Fruit fly (Drosophila melanogaster): ENCODE measurements around the gene Cox11.

Gene Cox11

dm6 chr2L:5505130-5505529 is 21.6 kb upstream of the Cox11 start (continued):
- TF ChIP-seq CG16779 (tag; optimal IDR thresholded peaks at IDR 0.05) (no peak), esn (GFP tag; optimal IDR thresholded peaks at IDR 0.05) (peak; percentile 58), cyc (GFP tag; optimal IDR thresholded peaks at IDR 0.05) (no peak), CG3919 (GFP tag; optimal IDR thresholded peaks at IDR 0.05) (no peak), CG15336 (GFP tag; IDR thresholded peaks at IDR 0.05) (no peak), CG6808 (GFP tag; optimal IDR thresholded peaks at IDR 0.05) (no peak)

dm6 chr2L:5507082-5507481 is 19.7 kb upstream of the Cox11 start:
- TF ChIP-seq dsx (GFP tag; optimal IDR thresholded peaks at IDR 0.05; ENCODE audit: poor library complexity, severe bottlenecking), result peak; percentile 9
- no peak for TF ChIP-seq acj6 (GFP tag; optimal IDR thresholded peaks at IDR 0.05)
- TF ChIP-seq spab (GFP tag; optimal IDR thresholded peaks at IDR 0.05), result peak; percentile 16
- TF ChIP-seq Eip78C (GFP tag), result peak; percentile 38
- no peak for TF ChIP-seq CG8632 (GFP tag; optimal IDR thresholded peaks at IDR 0.05)
- no peak for TF ChIP-seq CG3919 (GFP tag; optimal IDR thresholded peaks at IDR 0.05)
- TF ChIP-seq ss (GFP tag; optimal IDR thresholded peaks at IDR 0.05), result peak in 1 of 2 experiments; percentile 9
- no peak for TF ChIP-seq CG10669 (GFP tag; optimal IDR thresholded peaks at IDR 0.05)
- peak; percentile 3 for TF ChIP-seq Met (GFP tag; optimal IDR thresholded peaks at IDR 0.05)
- TF ChIP-seq svp (GFP tag), result peak; percentile 35
- peak; percentile 50 for TF ChIP-seq CG3032 (tag; optimal IDR thresholded peaks at IDR 0.05)
- peak; percentile 35 for TF ChIP-seq Ets96B (tag; optimal IDR thresholded peaks at IDR 0.05)
- TF ChIP-seq CG9139 (GFP tag; optimal IDR thresholded peaks at IDR 0.05), result no peak

dm6 chr2L:5507823-5508438 is 18.8 kb upstream of the Cox11 start:
- TF ChIP-seq CG11902 (GFP tag; optimal IDR thresholded peaks at IDR 0.05) (no peak), CG16779 (tag; optimal IDR thresholded peaks at IDR 0.05) (no peak), net (GFP tag; optimal IDR thresholded peaks at IDR 0.05) (no peak), Gug (GFP tag; IDR thresholded peaks at IDR 0.05) (no peak), CG3919 (GFP tag; optimal IDR thresholded peaks at IDR 0.05) (no peak), CG6163 (GFP tag; IDR thresholded peaks at IDR 0.05) (peak; percentile 47; the same call in 1 of the 3 replicates), CG10669 (GFP tag; optimal IDR thresholded peaks at IDR 0.05) (peak; percentile 28), Eip93F (GFP tag; optimal IDR thresholded peaks at IDR 0.05) (no peak), dsx (GFP tag; optimal IDR thresholded peaks at IDR 0.05; ENCODE audit: poor library complexity, severe bottlenecking) (peak; percentile 4), Lpt (GFP tag; optimal IDR thresholded peaks at IDR 0.05) (no peak), Eip75B (GFP tag; optimal IDR thresholded peaks at IDR 0.05) (peak; percentile 66), CG8319 (GFP tag; optimal IDR thresholded peaks at IDR 0.05) (no peak), CG15336 (GFP tag; IDR thresholded peaks at IDR 0.05) (no peak), CG7368 (GFP tag; optimal IDR thresholded peaks at IDR 0.05) (peak; percentile 7), CG11762 (GFP tag; optimal IDR thresholded peaks at IDR 0.05; ENCODE audit: insufficient read depth) (no peak), CG8632 (GFP tag; optimal IDR thresholded peaks at IDR 0.05) (no peak), CG32006 (GFP tag; optimal IDR thresholded peaks at IDR 0.05) (no peak), CG3032 (tag; optimal IDR thresholded peaks at IDR 0.05) (no peak), pdm3 (GFP tag; optimal IDR thresholded peaks at IDR 0.05) (no peak), lz (GFP tag; optimal IDR thresholded peaks at IDR 0.05) (peak; percentile 27), CG6808 (GFP tag; optimal IDR thresholded peaks at IDR 0.05) (peak; percentile 25), dac (GFP tag; optimal IDR thresholded peaks at IDR 0.05) (no peak), Hr4 (GFP tag; optimal IDR thresholded peaks at IDR 0.05) (no peak), fd85E (GFP tag; optimal IDR thresholded peaks at IDR 0.05) (no peak), Met (GFP tag; optimal IDR thresholded peaks at IDR 0.05) (no peak), Hr38 (GFP tag; optimal IDR thresholded peaks at IDR 0.05) (no peak), esn (GFP tag; optimal IDR thresholded peaks at IDR 0.05) (peak; percentile 20), vri (GFP tag; optimal IDR thresholded peaks at IDR 0.05) (no peak), CG1621 (tag; optimal IDR thresholded peaks at IDR 0.05) (no peak), Ets96B (tag; optimal IDR thresholded peaks at IDR 0.05) (peak; percentile 39), svp (GFP tag) (peak; percentile 78), Blimp-1 (GFP tag; optimal IDR thresholded peaks at IDR 0.05) (no peak), Ets21C (GFP tag; optimal IDR thresholded peaks at IDR 0.05) (no peak), cyc (GFP tag; optimal IDR thresholded peaks at IDR 0.05) (peak; percentile 11), Smox (GFP tag; optimal IDR thresholded peaks at IDR 0.05) (peak; percentile 12), Hr39 (GFP tag; optimal IDR thresholded peaks at IDR 0.05) (peak; percentile 10), OdsH (GFP tag; optimal IDR thresholded peaks at IDR 0.05) (no peak), CG9139 (GFP tag; optimal IDR thresholded peaks at IDR 0.05) (no peak), CG8119 (GFP tag; IDR thresholded peaks at IDR 0.05) (no peak), Sox102F (GFP tag; optimal IDR thresholded peaks at IDR 0.05) (no peak), CG6792 (GFP tag; optimal IDR thresholded peaks at IDR 0.05) (no peak), ss (GFP tag; optimal IDR thresholded peaks at IDR 0.05) (no peak)
